Worm (Caenorhabditis elegans) whole organism, mixed stage, embryonic: ENCODE data around the gene fzy-1.

Source experiments
- ces-1 ChIP-seq: fragments of 150-350 bp; optimal IDR thresholded peaks from 2 replicates; lab custom pipeline; 2014; ENCODE audit warnings: missing biosample characterization, missing genetic modification reagents, missing genetic modification characterization
- mep-1 ChIP-seq: fragments of 150-350 bp; optimal IDR thresholded peaks from 2 replicates; lab custom pipeline; 2017; ENCODE audit warnings: missing biosample characterization, missing genetic modification reagents, missing genetic modification characterization, inconsistent platforms
- nhr-237 ChIP-seq: fragments of 150-350 bp; optimal IDR thresholded peaks from 2 replicates; lab custom pipeline; 2014; ENCODE audit warnings: missing biosample characterization, missing genetic modification characterization
- nhr-76 ChIP-seq: sonication (generic microtip); optimal IDR thresholded peaks from 2 replicates; lab custom pipeline; 2017; ENCODE audit warnings: missing biosample characterization, missing genetic modification characterization
- sem-2 ChIP-seq: fragments of 200-800 bp; sonication (Bioruptor generic); optimal IDR thresholded peaks from 2 replicates; lab custom pipeline; 2018; ENCODE audit warnings: mild to moderate bottlenecking, missing genetic modification characterization, missing compliant biosample characterization
- unc-62 ChIP-seq: fragments of 150-350 bp; optimal IDR thresholded peaks from 2 replicates; lab custom pipeline; 2014; ENCODE audit warnings: missing biosample characterization, missing genetic modification reagents, missing genetic modification characterization

DNA sequence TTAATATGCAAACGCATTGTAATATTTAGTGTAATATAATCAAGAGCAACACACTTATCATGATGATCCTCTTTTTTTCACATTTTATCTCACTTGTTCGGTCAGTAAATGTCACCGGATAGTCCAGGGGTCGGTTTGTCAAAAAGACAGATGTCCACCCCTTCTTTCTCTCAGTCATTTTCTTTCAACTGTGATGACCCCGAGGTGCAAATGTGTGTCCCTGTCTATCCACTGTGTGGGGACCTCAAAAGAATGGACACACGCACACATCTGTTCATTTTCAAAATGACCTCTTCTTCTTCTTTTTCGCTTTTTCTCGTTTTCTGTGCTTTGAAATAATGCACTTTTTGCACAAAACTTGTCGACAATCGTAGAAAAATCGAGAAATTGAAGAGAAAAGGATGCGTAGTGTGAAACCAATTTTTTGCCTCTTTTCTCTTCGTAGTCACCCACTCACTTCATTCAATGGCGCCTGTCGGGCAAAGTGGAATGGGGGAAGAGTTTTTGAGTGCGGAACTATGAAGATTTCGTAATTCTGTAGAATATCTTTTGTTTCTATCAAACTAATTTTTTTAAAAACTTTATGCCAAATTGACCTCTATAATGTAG is 36.8 kb upstream of the fzy-1 start:
- TF ChIP-seq unc-62 (no peak), mep-1 (no peak), nhr-76 (tag; lab: Kevin White, UChicago) (no peak), ces-1 (GFP tag; lab: Kevin White, UChicago) (no peak), sem-2 (GFP tag; lab: Kevin White, UChicago) (no peak), nhr-237 (tag; lab: Kevin White, UChicago) (no peak)
